Fruit fly (Drosophila melanogaster): ENCODE data around the gene OS9.

DNA sequence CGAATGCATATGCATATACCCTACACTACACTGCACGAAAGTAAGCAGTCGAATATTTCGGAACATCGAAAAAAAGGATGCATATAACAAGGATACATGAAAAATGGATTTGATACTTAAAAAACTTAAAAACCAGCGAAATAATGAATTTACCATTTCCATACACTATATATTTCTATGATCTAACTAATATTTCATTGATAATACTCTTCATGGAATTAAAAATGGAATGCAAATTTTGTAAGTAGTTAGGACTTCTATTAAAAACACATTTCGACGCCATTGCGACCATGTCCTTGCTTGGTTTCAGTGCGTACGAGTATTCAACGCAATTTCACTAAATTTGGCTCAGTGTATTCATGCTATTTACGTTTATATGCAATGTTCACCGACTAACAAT lies 35.8 kb upstream of the OS9 start:
- no peak for TF ChIP-seq CG12768 (GFP tag; optimal IDR thresholded peaks at IDR 0.05)
- no peak for TF ChIP-seq Hr96 (GFP tag; optimal IDR thresholded peaks at IDR 0.05)
- TF ChIP-seq CG1620 (GFP tag; optimal IDR thresholded peaks at IDR 0.05) = no peak
